Worm (Caenorhabditis elegans): Measurements from ENCODE around the gene K11H12.9.

The K11H12.9 gene

DNA sequence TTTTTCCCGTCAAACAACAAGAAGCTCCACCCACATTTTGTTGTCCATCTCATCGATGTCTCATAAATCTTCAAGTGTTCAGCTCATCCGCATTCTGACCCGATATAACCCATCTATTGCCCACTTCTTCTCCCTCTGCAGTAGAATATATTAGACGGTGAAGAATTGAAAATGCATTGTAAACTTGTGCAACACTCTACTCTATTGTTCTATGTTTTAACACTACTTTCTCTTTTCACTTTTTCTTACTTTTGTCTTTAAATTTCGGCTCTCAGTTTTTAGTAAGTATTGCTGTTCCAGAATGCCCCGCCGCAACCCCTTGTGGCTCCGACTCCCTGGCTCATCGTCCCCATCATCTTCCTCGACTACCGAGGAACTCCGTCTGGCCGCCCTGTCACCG lies at the start of gene K11H12.9:
K11H12.9 (plus strand) TSS at position 301 of the 400 bp plus-strand sequence.
- no peak for TF ChIP-seq M03D4.4 (tag; optimal IDR thresholded peaks at IDR 0.05)
- TF ChIP-seq zip-8 (tag; optimal IDR thresholded peaks at IDR 0.05), result no peak
- no peak for TF ChIP-seq mab-5 (tag; optimal IDR thresholded peaks at IDR 0.05)
- TF ChIP-seq tbx-8 (GFP tag; optimal IDR thresholded peaks at IDR 0.05), result no peak
- TF ChIP-seq ceh-39 (tag; optimal IDR thresholded peaks at IDR 0.05), result no peak
- no peak for TF ChIP-seq unc-39 (tag; optimal IDR thresholded peaks at IDR 0.05)
- TF ChIP-seq blmp-1 (tag; optimal IDR thresholded peaks at IDR 0.05), result no peak
- TF ChIP-seq lin-13 (tag; optimal IDR thresholded peaks at IDR 0.05), result no peak
- TF ChIP-seq pha-4 (tag; optimal IDR thresholded peaks at IDR 0.05), result no peak
- TF ChIP-seq nhr-2 (tag; optimal IDR thresholded peaks at IDR 0.05), result no peak
- TF ChIP-seq hlh-1 (tag; optimal IDR thresholded peaks at IDR 0.05), result no peak
- TF ChIP-seq nhr-12 (tag; optimal IDR thresholded peaks at IDR 0.05), result no peak
- TF ChIP-seq elt-3 (tag; optimal IDR thresholded peaks at IDR 0.05), result no peak
- no peak for TF ChIP-seq sem-2 (GFP tag; optimal IDR thresholded peaks at IDR 0.05)

DNA sequence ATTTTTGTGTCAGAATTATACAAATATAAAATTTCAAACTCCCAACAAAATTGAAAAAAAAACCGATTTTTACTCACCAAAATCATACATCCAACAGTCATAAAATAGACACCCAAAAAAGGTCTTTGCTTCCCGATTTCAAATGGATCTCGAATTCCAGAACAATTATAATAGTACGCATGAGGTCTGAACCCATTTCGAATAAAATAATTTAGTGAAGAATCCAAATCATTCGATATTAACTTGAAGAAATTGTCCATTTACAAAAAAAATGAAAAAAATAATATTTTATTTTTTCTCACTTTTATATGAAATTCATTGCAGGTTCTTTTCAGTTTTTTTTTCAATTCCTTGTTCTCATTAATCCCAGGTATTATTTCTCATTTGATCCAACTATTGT lies 47.9 kb upstream of the K11H12.9 start, which contains the start of gene srt-59:
srt-59 (minus strand) TSS at position 101 of the 400 bp plus-strand sequence.
- TF ChIP-seq sptf-1 (tag; optimal IDR thresholded peaks at IDR 0.05), result no peak
- TF ChIP-seq unc-39 (tag; optimal IDR thresholded peaks at IDR 0.05), result no peak
- no peak for TF ChIP-seq mep-1 (tag; optimal IDR thresholded peaks at IDR 0.05)
- TF ChIP-seq nhr-12 (tag; optimal IDR thresholded peaks at IDR 0.05), result no peak
- no peak for TF ChIP-seq ceh-39 (tag; optimal IDR thresholded peaks at IDR 0.05)
- no peak for TF ChIP-seq bed-3 (GFP tag; optimal IDR thresholded peaks at IDR 0.05)
- TF ChIP-seq nhr-2 (tag; optimal IDR thresholded peaks at IDR 0.05), result no peak
- no peak for TF ChIP-seq ztf-11 (tag; optimal IDR thresholded peaks at IDR 0.05)
- TF ChIP-seq nhr-76 (tag; optimal IDR thresholded peaks at IDR 0.05), result no peak
- no peak for TF ChIP-seq sem-2 (GFP tag; optimal IDR thresholded peaks at IDR 0.05)

DNA sequence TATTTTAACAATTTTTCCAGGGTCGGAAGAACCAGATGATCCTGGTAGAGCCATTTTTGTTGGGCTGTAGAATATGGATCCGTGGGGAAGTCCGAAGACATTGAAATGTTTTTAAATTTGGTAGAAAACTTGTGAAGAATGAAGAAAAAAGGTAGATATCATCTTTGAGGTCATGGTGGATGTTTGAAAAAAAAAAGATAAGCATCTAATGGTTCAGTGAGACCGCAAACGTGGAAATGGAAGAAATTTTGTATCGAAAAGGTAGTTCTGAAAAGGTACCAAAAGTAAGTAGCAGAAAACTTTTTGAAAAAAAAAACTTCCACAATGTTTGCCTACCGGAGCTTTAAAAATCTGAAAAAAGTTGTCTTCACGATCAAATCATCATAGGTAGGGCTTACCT lies 45.9 kb upstream of the K11H12.9 start, which contains the start of gene prmt-4:
prmt-4 (minus strand) TSS at position 101 of the 400 bp plus-strand sequence.
- no peak for TF ChIP-seq nhr-237 (tag; optimal IDR thresholded peaks at IDR 0.05)
- no peak for TF ChIP-seq lsy-2 (tag; optimal IDR thresholded peaks at IDR 0.05)
- TF ChIP-seq snpc-4 (tag; optimal IDR thresholded peaks at IDR 0.05), result no peak
- no peak for TF ChIP-seq bed-3 (GFP tag; optimal IDR thresholded peaks at IDR 0.05)
- no peak for TF ChIP-seq ztf-11 (tag; optimal IDR thresholded peaks at IDR 0.05)
- TF ChIP-seq lin-32 (GFP tag; optimal IDR thresholded peaks at IDR 0.05), result no peak
- no peak for TF ChIP-seq unc-39 (tag; optimal IDR thresholded peaks at IDR 0.05)
- no peak for TF ChIP-seq cnd-1 (tag; optimal IDR thresholded peaks at IDR 0.05)
- TF ChIP-seq ceh-39 (tag; optimal IDR thresholded peaks at IDR 0.05), result no peak
- no peak for TF ChIP-seq ceh-43 (GFP tag; optimal IDR thresholded peaks at IDR 0.05)
- no peak for TF ChIP-seq pha-4 (tag; optimal IDR thresholded peaks at IDR 0.05)
- no peak for TF ChIP-seq elt-1 (tag; optimal IDR thresholded peaks at IDR 0.05; ENCODE audit: borderline replicate concordance, insufficient read depth)
- no peak for TF ChIP-seq flh-1 (GFP tag; optimal IDR thresholded peaks at IDR 0.05)
- TF ChIP-seq unc-120 (tag; optimal IDR thresholded peaks at IDR 0.05; ENCODE audit: poor library complexity, severe bottlenecking), result no peak
- no peak for TF ChIP-seq ces-1 (GFP tag; optimal IDR thresholded peaks at IDR 0.05)
- no peak for TF ChIP-seq mab-5 (tag; optimal IDR thresholded peaks at IDR 0.05)
- no peak for TF ChIP-seq nhr-12 (tag; optimal IDR thresholded peaks at IDR 0.05)
- TF ChIP-seq drap-1 (GFP tag; optimal IDR thresholded peaks at IDR 0.05), result no peak
- no peak for TF ChIP-seq tbx-8 (GFP tag; optimal IDR thresholded peaks at IDR 0.05)

DNA sequence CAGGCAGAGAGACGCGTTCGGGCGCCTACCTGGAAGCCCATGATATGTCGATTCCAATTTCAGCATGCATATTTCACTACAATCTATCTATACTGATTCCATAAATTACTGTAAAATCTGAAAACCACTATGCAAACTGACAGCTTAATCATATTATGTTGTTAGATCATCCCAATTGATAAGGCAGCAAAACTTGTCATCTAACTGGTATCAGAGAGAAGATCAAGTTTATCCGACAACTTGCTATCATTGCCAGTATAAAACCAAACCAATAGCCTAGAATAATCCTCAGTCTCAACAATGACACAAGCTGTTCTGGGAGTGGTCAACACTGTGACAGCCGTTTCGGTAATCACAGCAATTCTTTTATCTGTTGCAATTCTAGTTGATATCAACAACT lies 45.3 kb upstream of the K11H12.9 start, which contains the start of gene col-102:
col-102 (plus strand) TSS at position 301 of the 400 bp plus-strand sequence.
- no peak for TF ChIP-seq cnd-1 (tag; optimal IDR thresholded peaks at IDR 0.05)
- TF ChIP-seq mab-5 (tag; optimal IDR thresholded peaks at IDR 0.05), result no peak
- no peak for TF ChIP-seq nhr-12 (tag; optimal IDR thresholded peaks at IDR 0.05)
- TF ChIP-seq ceh-39 (tag; optimal IDR thresholded peaks at IDR 0.05), result no peak
- TF ChIP-seq unc-39 (tag; optimal IDR thresholded peaks at IDR 0.05), result no peak
- no peak for TF ChIP-seq bed-3 (GFP tag; optimal IDR thresholded peaks at IDR 0.05)
- no peak for TF ChIP-seq ztf-11 (tag; optimal IDR thresholded peaks at IDR 0.05)
- no peak for TF ChIP-seq ham-2 (GFP tag; optimal IDR thresholded peaks at IDR 0.05)
- no peak for TF ChIP-seq sptf-1 (tag; optimal IDR thresholded peaks at IDR 0.05)
- TF ChIP-seq nhr-237 (tag; optimal IDR thresholded peaks at IDR 0.05), result no peak
- TF ChIP-seq flh-1 (GFP tag; optimal IDR thresholded peaks at IDR 0.05), result no peak
- TF ChIP-seq mls-2 (tag; optimal IDR thresholded peaks at IDR 0.05), result no peak
- no peak for TF ChIP-seq drap-1 (GFP tag; optimal IDR thresholded peaks at IDR 0.05)
- no peak for TF ChIP-seq lin-32 (GFP tag; optimal IDR thresholded peaks at IDR 0.05)
- TF ChIP-seq ceh-83 (GFP tag; optimal IDR thresholded peaks at IDR 0.05), result no peak
- TF ChIP-seq unc-120 (tag; optimal IDR thresholded peaks at IDR 0.05; ENCODE audit: poor library complexity, severe bottlenecking), result no peak
- TF ChIP-seq pha-4 (tag; optimal IDR thresholded peaks at IDR 0.05), result no peak
- no peak for TF ChIP-seq hlh-1 (tag; optimal IDR thresholded peaks at IDR 0.05)
- no peak for TF ChIP-seq tbx-8 (GFP tag; optimal IDR thresholded peaks at IDR 0.05)
- no peak for TF ChIP-seq nhr-76 (tag; optimal IDR thresholded peaks at IDR 0.05)
